Worm (Caenorhabditis elegans) whole organism, L4/young adult: ENCODE results near the gene plc-2.

ENCODE experiments used
- W03F9.2 ChIP-seq: fragments of 150-350 bp; optimal IDR thresholded peaks from 2 replicates; lab custom pipeline; 2014; ENCODE audit warnings: missing biosample characterization, missing genetic modification characterization
- dao-5 ChIP-seq: sonication (generic microtip); optimal IDR thresholded peaks from 2 replicates; lab custom pipeline; 2016; ENCODE audit warnings: missing genotype, missing genetic modification characterization, moderate library complexity, missing compliant biosample characterization
- him-1 ChIP-seq: sonication (generic microtip); optimal IDR thresholded peaks from 2 replicates; lab custom pipeline; 2016; ENCODE audit warnings: missing genotype, missing genetic modification reagents, missing genetic modification characterization, missing compliant biosample characterization

ce11 chrV:15150176-15150575 is 42.2 kb upstream of the plc-2 start:
- TF ChIP-seq him-1 = no peak
- TF ChIP-seq W03F9.2 (tag; lab: Kevin White, UChicago) = no peak
- no peak for TF ChIP-seq dao-5 (tag; lab: Kevin White, UChicago)
